Fruit fly (Drosophila melanogaster): Measurements from ENCODE around the gene daed.

daed gene

dm6 chr2L:2180120-2180539, 36.0 kb downstream of the daed start (continued):
- no peak for TF ChIP-seq CG34224 (GFP tag; IDR thresholded peaks at IDR 0.05; ENCODE audit: partially characterized antibody)
- peak; percentile 82 for TF ChIP-seq scrt (GFP tag; optimal IDR thresholded peaks at IDR 0.05)
- peak; percentile 34 for TF ChIP-seq disco-r (GFP tag; optimal IDR thresholded peaks at IDR 0.05)
- peak; percentile 58 for TF ChIP-seq Ravus (GFP tag; IDR thresholded peaks at IDR 0.05)
- TF ChIP-seq CG14441 (GFP tag; IDR thresholded peaks at IDR 0.05): peak; percentile 85
- peak; percentile 78 for TF ChIP-seq CG9609 (GFP tag; optimal IDR thresholded peaks at IDR 0.05)
- peak; percentile 49 for TF ChIP-seq lbe (GFP tag; optimal IDR thresholded peaks at IDR 0.05)
- peak; percentile 86 for TF ChIP-seq Dek (tag; optimal IDR thresholded peaks at IDR 0.05)
- no peak for TF ChIP-seq lov (optimal IDR thresholded peaks at IDR 0.05)
- peak; percentile 89 for TF ChIP-seq lov (GFP tag; IDR thresholded peaks at IDR 0.05)
- no peak for TF ChIP-seq Tbp (GFP tag; optimal IDR thresholded peaks at IDR 0.05)
- TF ChIP-seq CG13287 (GFP tag; IDR thresholded peaks at IDR 0.05; ENCODE audit: partially characterized antibody): no peak
- TF ChIP-seq maf-S (GFP tag; optimal IDR thresholded peaks at IDR 0.05): peak; percentile 38
- peak; percentile 93 for TF ChIP-seq CG17328 (GFP tag; IDR thresholded peaks at IDR 0.05)
- TF ChIP-seq jing (GFP tag; optimal IDR thresholded peaks at IDR 0.05): peak; percentile 80
- TF ChIP-seq Hmr (GFP tag; optimal IDR thresholded peaks at IDR 0.05): peak; percentile 82
- TF ChIP-seq sim (GFP tag; IDR thresholded peaks at IDR 0.05): peak; percentile 76
- peak; percentile 63 for TF ChIP-seq tio (GFP tag; optimal IDR thresholded peaks at IDR 0.05)
- TF ChIP-seq nau (GFP tag; optimal IDR thresholded peaks at IDR 0.05): peak; percentile 81
- peak; percentile 75 for TF ChIP-seq jumu (GFP tag; optimal IDR thresholded peaks at IDR 0.05)
- TF ChIP-seq CG8290 (GFP tag; optimal IDR thresholded peaks at IDR 0.05): peak; percentile 73
- TF ChIP-seq CG8290 (tag; optimal IDR thresholded peaks at IDR 0.05): peak; percentile 26 to 81
- TF ChIP-seq CG4360 (GFP tag; IDR thresholded peaks at IDR 0.05): peak; percentile 59
- TF ChIP-seq dimm (GFP tag; IDR thresholded peaks at IDR 0.05): peak; percentile 79
- TF ChIP-seq sqz (GFP tag; optimal IDR thresholded peaks at IDR 0.05): peak; percentile 84
- TF ChIP-seq HmgD (GFP tag; optimal IDR thresholded peaks at IDR 0.05): no peak
- peak; percentile 71; the same call in 2 of the 3 replicates for TF ChIP-seq z (GFP tag; IDR thresholded peaks at IDR 0.05)
- TF ChIP-seq Oli (tag; optimal IDR thresholded peaks at IDR 0.05): peak; percentile 93
- TF ChIP-seq CG2712 (tag; optimal IDR thresholded peaks at IDR 0.05): peak; percentile 96
- TF ChIP-seq Spps (tag; optimal IDR thresholded peaks at IDR 0.05): peak; percentile 91
- TF ChIP-seq usp (GFP tag; optimal IDR thresholded peaks at IDR 0.05): no peak
- peak; percentile 69 for TF ChIP-seq CG3065 (GFP tag; optimal IDR thresholded peaks at IDR 0.05)
- TF ChIP-seq wdn (GFP tag; IDR thresholded peaks at IDR 0.05): peak; percentile 81
- TF ChIP-seq CG6175 (GFP tag; IDR thresholded peaks at IDR 0.05): peak; percentile 52; the same call in 1 of the 3 replicates
- peak; percentile 93 for TF ChIP-seq Ssrp (tag; optimal IDR thresholded peaks at IDR 0.05)
- TF ChIP-seq tup (GFP tag; optimal IDR thresholded peaks at IDR 0.05): peak; percentile 68
- peak; percentile 74 for TF ChIP-seq pum (GFP tag; optimal IDR thresholded peaks at IDR 0.05)
- peak; percentile 59 for TF ChIP-seq CTCF (GFP tag; optimal IDR thresholded peaks at IDR 0.05)
- TF ChIP-seq zen (tag; optimal IDR thresholded peaks at IDR 0.05): peak; percentile 93
- peak; percentile 76 for TF ChIP-seq zf30C (GFP tag; optimal IDR thresholded peaks at IDR 0.05)
- TF ChIP-seq Mes4 (GFP tag; optimal IDR thresholded peaks at IDR 0.05): peak; percentile 76
- TF ChIP-seq CG15011 (GFP tag; optimal IDR thresholded peaks at IDR 0.05): peak; percentile 86
- TF ChIP-seq slou (GFP tag; optimal IDR thresholded peaks at IDR 0.05): peak; percentile 51
- peak; percentile 91 for TF ChIP-seq trem (tag; optimal IDR thresholded peaks at IDR 0.05)
- no peak for TF ChIP-seq Dp (GFP tag; optimal IDR thresholded peaks at IDR 0.05)
- TF ChIP-seq CG2129 (GFP tag; IDR thresholded peaks at IDR 0.05; ENCODE audit: partially characterized antibody): no peak
- TF ChIP-seq pho (GFP tag; optimal IDR thresholded peaks at IDR 0.05): peak; percentile 57
- TF ChIP-seq ab (GFP tag; optimal IDR thresholded peaks at IDR 0.05): peak; percentile 2
- TF ChIP-seq CG1024 (GFP tag; IDR thresholded peaks at IDR 0.05): peak; percentile 82
- TF ChIP-seq gsb-n (tag; optimal IDR thresholded peaks at IDR 0.05): peak; percentile 93
- TF ChIP-seq CG10431 (GFP tag; optimal IDR thresholded peaks at IDR 0.05): peak; percentile 69
- TF ChIP-seq CG2678 (tag; optimal IDR thresholded peaks at IDR 0.05): peak; percentile 93
